Worm (Caenorhabditis elegans) whole organism, young adult: ENCODE data around the gene hrg-9.

Experiments
- F49E8.2 ChIP-seq: sonication (generic microtip); optimal IDR thresholded peaks from 3 replicates; lab custom pipeline; 2017; ENCODE audit warnings: missing genetic modification characterization, mild to moderate bottlenecking, missing compliant biosample characterization, antibody characterized with exemption, moderate library complexity; ENCODE audit not compliant: insufficient read depth
- F55B11.4 ChIP-seq: sonication (generic microtip); optimal IDR thresholded peaks from 2 replicates; lab custom pipeline; 2016; ENCODE audit warnings: missing compliant biosample characterization, missing genetic modification characterization, borderline replicate concordance; ENCODE audit not compliant: insufficient read depth
- K11D2.4 ChIP-seq: fragments of 200-800 bp; sonication (Bioruptor generic); IDR thresholded peaks from 2 replicates; pipeline ENCODE4 v1.3.6; 2022; ENCODE audit warnings: missing genetic modification reagents, missing genetic modification characterization, missing compliant biosample characterization
- T07F8.4 ChIP-seq: sonication (generic microtip); optimal IDR thresholded peaks from 2 replicates; lab custom pipeline; 2016; ENCODE audit warnings: mild to moderate bottlenecking, missing genetic modification characterization, moderate library complexity, missing compliant biosample characterization
- Y79H2A.3 ChIP-seq: fragments of 200-800 bp; sonication (Bioruptor generic); conservative IDR thresholded peaks from 2 replicates; pipeline ENCODE4 v1.3.6; 2022; ENCODE audit warnings: missing genetic modification reagents, missing genetic modification characterization, missing compliant biosample characterization
- athp-1 ChIP-seq: sonication (generic microtip); optimal IDR thresholded peaks from 2 replicates; lab custom pipeline; 2017; ENCODE audit warnings: mild to moderate bottlenecking, missing genetic modification characterization, missing compliant biosample characterization
- bed-1 ChIP-seq: fragments of 200-800 bp; sonication (Bioruptor generic); IDR thresholded peaks from 2 replicates; pipeline ENCODE4 v1.3.6; 2022; ENCODE audit warnings: missing genetic modification reagents, missing genetic modification characterization, missing compliant biosample characterization
- cebp-1 ChIP-seq, 2 experiments: fragments of 200-800 bp in 1 of 2; sonication (Bioruptor generic) in 1 of 2; sonication (generic microtip) in 1 of 2; IDR thresholded peaks in 1 of 2; optimal IDR thresholded peaks in 1 of 2; 2 replicates each; pipeline versions ENCODE4 v1.3.6 to Lab custom; 2017 to 2022; ENCODE audit warnings: missing compliant biosample characterization in 2 of 2, missing genetic modification characterization in 2 of 2, mild to moderate bottlenecking in 1 of 2, missing genetic modification reagents in 1 of 2, moderate library complexity in 1 of 2
- ceh-40 ChIP-seq: fragments of 200-800 bp; sonication (Bioruptor generic); IDR thresholded peaks from 2 replicates; pipeline ENCODE4 v1.3.6; 2022; ENCODE audit warnings: missing genetic modification characterization, missing compliant biosample characterization
- die-1 ChIP-seq: sonication (generic microtip); optimal IDR thresholded peaks from 2 replicates; lab custom pipeline; 2016; ENCODE audit warnings: missing genotype, mild to moderate bottlenecking, missing genetic modification characterization, missing compliant biosample characterization
- dpff-1 ChIP-seq: sonication (generic microtip); optimal IDR thresholded peaks from 2 replicates; lab custom pipeline; 2017; ENCODE audit warnings: mild to moderate bottlenecking, missing genetic modification characterization, missing compliant biosample characterization
- egl-18 ChIP-seq: fragments of 200-800 bp; sonication (Bioruptor generic); IDR thresholded peaks from 2 replicates; pipeline ENCODE4 v1.3.6; 2022; ENCODE audit warnings: missing genetic modification reagents, missing genetic modification characterization, missing compliant biosample characterization
- egl-44 ChIP-seq: fragments of 200-800 bp; sonication (Bioruptor generic); IDR thresholded peaks from 2 replicates; pipeline ENCODE4 v1.3.6; 2022; ENCODE audit warnings: missing genetic modification reagents, missing genetic modification characterization, missing compliant biosample characterization
- ets-4 ChIP-seq: fragments of 200-800 bp; sonication (Bioruptor generic); optimal IDR thresholded peaks from 2 replicates; lab custom pipeline; 2018; ENCODE audit warnings: mild to moderate bottlenecking, missing genetic modification characterization, missing compliant biosample characterization
- hlh-26 ChIP-seq: fragments of 200-800 bp; sonication (Bioruptor generic); conservative IDR thresholded peaks from 2 replicates; pipeline ENCODE4 v1.3.6; 2022; ENCODE audit warnings: missing genetic modification reagents, missing genetic modification characterization, missing compliant biosample characterization
- lag-1 ChIP-seq: fragments of 200-800 bp; sonication (Bioruptor generic); IDR thresholded peaks from 2 replicates; pipeline ENCODE4 v1.3.6; 2022; ENCODE audit warnings: missing genetic modification reagents, missing genetic modification characterization, missing compliant biosample characterization
- let-526 ChIP-seq: fragments of 200-800 bp; sonication (Bioruptor generic); IDR thresholded peaks from 2 replicates; pipeline ENCODE4 v1.3.6; 2022; ENCODE audit warnings: missing genetic modification reagents, missing genetic modification characterization, missing compliant biosample characterization
- let-607 ChIP-seq, 2 experiments: fragments of 200-800 bp in 1 of 2; sonication (Bioruptor generic) in 1 of 2; sonication (generic microtip) in 1 of 2; optimal IDR thresholded peaks; 2 replicates each; lab custom pipeline; 2016 to 2018; ENCODE audit warnings: mild to moderate bottlenecking in 2 of 2, missing compliant biosample characterization in 2 of 2, missing genetic modification characterization in 2 of 2, moderate library complexity in 2 of 2, missing genotype in 1 of 2
- lin-35 ChIP-seq, 3 experiments: fragments of 150-350 bp in 2 of 3; sonication (generic microtip) in 1 of 3; optimal IDR thresholded peaks; 2 replicates each; lab custom pipeline; 2014 to 2018; ENCODE audit warnings: missing biosample characterization in 3 of 3, missing genetic modification characterization in 3 of 3, missing genetic modification reagents in 3 of 3
- lsy-27 ChIP-seq: sonication (generic microtip); optimal IDR thresholded peaks from 2 replicates; lab custom pipeline; 2017; ENCODE audit warnings: missing genetic modification characterization, mild to moderate bottlenecking, missing compliant biosample characterization, antibody characterized with exemption, missing genotype, borderline replicate concordance; ENCODE audit not compliant: insufficient read depth
- madf-10 ChIP-seq: sonication (generic microtip); optimal IDR thresholded peaks from 2 replicates; lab custom pipeline; 2016; ENCODE audit warnings: mild to moderate bottlenecking, missing genetic modification characterization, missing compliant biosample characterization
- nfya-1 ChIP-seq: sonication (generic microtip); optimal IDR thresholded peaks from 2 replicates; lab custom pipeline; 2017; ENCODE audit warnings: antibody characterized with exemption, missing compliant biosample characterization, missing genetic modification characterization, borderline replicate concordance; ENCODE audit not compliant: insufficient read depth
- nfya-2 ChIP-seq: fragments of 200-800 bp; sonication (Bioruptor generic); IDR thresholded peaks from 2 replicates; pipeline ENCODE4 v1.3.6; 2022; ENCODE audit warnings: missing genetic modification reagents, missing genetic modification characterization, missing compliant biosample characterization
- nfyb-1 ChIP-seq: fragments of 200-800 bp; sonication (Bioruptor generic); IDR thresholded peaks from 2 replicates; pipeline ENCODE4 v1.3.6; 2022; ENCODE audit warnings: missing genetic modification reagents, missing genetic modification characterization, missing compliant biosample characterization
- nhr-179 ChIP-seq: sonication (generic microtip); optimal IDR thresholded peaks from 2 replicates; lab custom pipeline; 2016; ENCODE audit warnings: mild to moderate bottlenecking, missing genetic modification characterization, missing compliant biosample characterization
- nhr-80 ChIP-seq: sonication (generic microtip); optimal IDR thresholded peaks from 2 replicates; lab custom pipeline; 2016; ENCODE audit warnings: missing genetic modification characterization, missing compliant biosample characterization
- snpc-1.1 ChIP-seq: sonication (generic microtip); optimal IDR thresholded peaks from 2 replicates; lab custom pipeline; 2017; ENCODE audit warnings: missing genetic modification characterization, mild to moderate bottlenecking, missing compliant biosample characterization, antibody characterized with exemption, moderate library complexity, missing genotype, missing genetic modification reagents; ENCODE audit not compliant: insufficient read depth
- xnd-1 ChIP-seq: sonication (generic microtip); optimal IDR thresholded peaks from 2 replicates; lab custom pipeline; 2016; ENCODE audit warnings: missing genotype, missing genetic modification reagents, missing genetic modification characterization, missing compliant biosample characterization
- ztf-22 ChIP-seq: fragments of 200-800 bp; sonication (Bioruptor generic); optimal IDR thresholded peaks from 2 replicates; lab custom pipeline; 2018; ENCODE audit warnings: mild to moderate bottlenecking, missing genetic modification characterization, moderate library complexity, missing compliant biosample characterization
- ztf-26 ChIP-seq: sonication (generic microtip); optimal IDR thresholded peaks from 2 replicates; lab custom pipeline; 2017; ENCODE audit warnings: missing genetic modification characterization, missing compliant biosample characterization
- ztf-28 ChIP-seq: fragments of 200-800 bp; sonication (Bioruptor generic); IDR thresholded peaks from 2 replicates; pipeline ENCODE4 v1.3.6; 2022; ENCODE audit warnings: missing genetic modification reagents, missing genetic modification characterization, missing compliant biosample characterization

hrg-9 gene

ce11 chrV:12924128-12924527 is 39.0 kb downstream of the hrg-9 start, which contains the start of gene pqn-67 (continued):
- no peak for TF ChIP-seq lsy-27 (tag; lab: Kevin White, UChicago)

ce11 chrV:12922308-12922707 is 40.8 kb downstream of the hrg-9 start, which contains the start of gene dhrs-4:
Gene dhrs-4 (plus strand): TSS chrV:12922608.
- TF ChIP-seq lin-35 (GFP tag; optimal IDR thresholded peaks at IDR 0.05; lab: Kevin White, UChicago), result no peak
- no peak for TF ChIP-seq die-1 (tag; lab: Kevin White, UChicago)
- TF ChIP-seq bed-1 (GFP tag; lab: Robert Waterston, UW), result no peak
- TF ChIP-seq F49E8.2 (tag; lab: Kevin White, UChicago), result no peak
- TF ChIP-seq ztf-26 (tag; lab: Kevin White, UChicago), result no peak
- TF ChIP-seq nfya-1 (tag; lab: Kevin White, UChicago), result no peak
- no peak for TF ChIP-seq K11D2.4
- no peak for TF ChIP-seq nhr-179 (tag; lab: Kevin White, UChicago)
- no peak for TF ChIP-seq ets-4 (GFP tag; lab: Kevin White, UChicago)
- no peak for TF ChIP-seq nfya-2 (GFP tag; lab: Robert Waterston, UW)
- no peak for TF ChIP-seq egl-18 (GFP tag; lab: Robert Waterston, UW)
- no peak for TF ChIP-seq egl-44 (GFP tag; lab: Robert Waterston, UW)
- TF ChIP-seq ztf-28 (GFP tag; lab: Robert Waterston, UW), result no peak
- no peak for TF ChIP-seq athp-1 (tag; lab: Kevin White, UChicago)

- no peak for TF ChIP-seq ztf-28 (GFP tag; lab: Robert Waterston, UW)
- no peak for TF ChIP-seq F55B11.4 (tag; lab: Kevin White, UChicago)
- peak; percentile 80 for TF ChIP-seq nhr-80
- TF ChIP-seq xnd-1 (tag; lab: Kevin White, UChicago), result no peak
- TF ChIP-seq dpff-1 (tag; lab: Kevin White, UChicago), result no peak
- no peak for TF ChIP-seq ztf-22
- TF ChIP-seq madf-10, result no peak
- TF ChIP-seq lag-1 (GFP tag; lab: Robert Waterston, UW), result no peak
- TF ChIP-seq let-526, result no peak
- TF ChIP-seq hlh-26 (GFP tag; lab: Robert Waterston, UW), result no peak
- no peak for TF ChIP-seq T07F8.4 (tag; lab: Kevin White, UChicago)
- TF ChIP-seq cebp-1 (GFP tag; IDR thresholded peaks at IDR 0.05; lab: Robert Waterston, UW), result peak; percentile 52; the same call in 1 of the 2 replicates
- TF ChIP-seq cebp-1 (tag; optimal IDR thresholded peaks at IDR 0.05; lab: Kevin White, UChicago), result peak; percentile 63
- no peak for TF ChIP-seq ceh-40 (GFP tag; lab: Robert Waterston, UW)
- no peak for TF ChIP-seq nfyb-1 (GFP tag; lab: Robert Waterston, UW)
- TF ChIP-seq Y79H2A.3, result no peak
- no peak for TF ChIP-seq let-607 (tag; optimal IDR thresholded peaks at IDR 0.05; lab: Kevin White, UChicago)
- no peak for TF ChIP-seq snpc-1.1 (tag; lab: Kevin White, UChicago)
- TF ChIP-seq, all 124 proteins: peak for 2
Observed at ce11 chrV:12921680-12922079, 41.5 kb downstream of the hrg-9 start.

ce11 chrV:12919705-12920104 is 43.4 kb downstream of the hrg-9 start, which contains the start of gene lipl-1:
Gene lipl-1 (plus strand): TSS chrV:12919986.
- TF ChIP-seq nfyb-1 (GFP tag; lab: Robert Waterston, UW), result no peak
- peak; percentile 35 for TF ChIP-seq nhr-80
